Worm (Caenorhabditis elegans): Measurements from ENCODE around the gene nas-9.

DNA sequence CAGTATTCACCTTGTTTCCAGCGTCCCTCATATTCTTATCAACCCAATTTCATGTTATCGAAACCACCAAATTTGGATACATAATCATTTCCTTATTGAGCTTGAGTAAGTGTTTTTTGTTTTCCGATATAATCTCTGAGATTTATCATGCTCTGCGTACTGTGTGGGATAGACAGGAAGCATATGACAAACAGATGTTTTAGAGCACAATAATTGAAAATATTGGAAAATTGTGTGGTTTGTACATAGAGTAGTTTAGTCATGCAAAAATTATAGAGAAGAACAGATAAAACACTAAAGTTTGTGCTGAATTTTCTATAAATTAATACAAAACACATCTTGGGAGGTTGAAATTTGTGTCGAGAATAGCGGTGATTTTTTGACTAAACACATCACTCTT lies 28.9 kb upstream of the nas-9 start:
- TF ChIP-seq lsy-2 (tag; optimal IDR thresholded peaks at IDR 0.05) (no peak), blmp-1 (tag; optimal IDR thresholded peaks at IDR 0.05; ENCODE audit: insufficient read depth) (no peak), zag-1 (tag; optimal IDR thresholded peaks at IDR 0.05) (no peak), ZK546.5 (tag; optimal IDR thresholded peaks at IDR 0.05) (no peak), unc-62 (GFP tag; optimal IDR thresholded peaks at IDR 0.05) (no peak), ama-1 (optimal IDR thresholded peaks at IDR 0.05) (no peak), snpc-4 (tag; optimal IDR thresholded peaks at IDR 0.05) (no peak), unc-55 (GFP tag; optimal IDR thresholded peaks at IDR 0.05) (no peak), lin-11 (tag; optimal IDR thresholded peaks at IDR 0.05) (no peak), unc-39 (tag; optimal IDR thresholded peaks at IDR 0.05) (no peak), mdl-1 (tag; optimal IDR thresholded peaks at IDR 0.05) (no peak), elt-3 (tag; optimal IDR thresholded peaks at IDR 0.05) (no peak), crh-2 (tag; optimal IDR thresholded peaks at IDR 0.05) (no peak)

Data from whole organism, L2 larva.